Fruit fly (Drosophila melanogaster): ENCODE results near the gene CG17075.
A peak's percentile ranks its signal among the peaks of the same experiment; 100 is the strongest.

CG17075 gene

DNA sequence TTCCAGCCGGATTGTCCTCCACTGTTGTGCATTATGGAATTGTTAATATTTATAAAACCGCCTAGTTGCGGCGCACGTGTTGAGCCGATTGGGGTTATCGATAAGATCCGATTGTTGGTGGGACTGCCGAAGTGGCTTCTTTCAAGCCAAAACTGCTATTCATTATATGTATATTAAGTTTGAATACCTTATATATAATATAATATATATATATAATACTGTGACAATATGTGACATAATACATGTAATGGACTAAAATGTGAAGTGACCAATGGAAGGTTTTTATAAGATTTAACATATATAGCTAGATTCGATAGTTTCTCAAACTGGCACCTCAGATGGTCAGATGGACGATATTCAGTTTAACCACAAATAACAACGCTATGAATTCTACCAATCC lies 6.3 kb upstream of the CG17075 start, which contains the start of the genes mbm and CG11555 (continued):
- TF ChIP-seq gce (GFP tag; IDR thresholded peaks at IDR 0.05), result no peak
- TF ChIP-seq ATbp (GFP tag; optimal IDR thresholded peaks at IDR 0.05), result no peak
- TF ChIP-seq CG8944 (GFP tag; optimal IDR thresholded peaks at IDR 0.05), result no peak
- TF ChIP-seq Myb (GFP tag; optimal IDR thresholded peaks at IDR 0.05), result no peak
- TF ChIP-seq CG11085 (GFP tag; IDR thresholded peaks at IDR 0.05), result no peak
- TF ChIP-seq Nf-YB (GFP tag; optimal IDR thresholded peaks at IDR 0.05), result peak; percentile 44
- TF ChIP-seq esg (GFP tag; conservative IDR thresholded peaks at IDR 0.05), result no peak
- TF ChIP-seq CG12299 (tag; optimal IDR thresholded peaks at IDR 0.05), result no peak
- TF ChIP-seq CG4820 (GFP tag; optimal IDR thresholded peaks at IDR 0.05), result no peak
- peak; percentile 34 for TF ChIP-seq CG13775 (GFP tag; optimal IDR thresholded peaks at IDR 0.05)
- TF ChIP-seq CG13894 (tag; optimal IDR thresholded peaks at IDR 0.05), result no peak
- TF ChIP-seq Fer3 (tag; optimal IDR thresholded peaks at IDR 0.05), result peak; percentile 25
- peak; percentile 33 for TF ChIP-seq HmgZ (tag; optimal IDR thresholded peaks at IDR 0.05)
- no peak for TF ChIP-seq lbe (GFP tag; optimal IDR thresholded peaks at IDR 0.05)
- TF ChIP-seq Dbx (GFP tag; IDR thresholded peaks at IDR 0.05), result no peak
- TF ChIP-seq kah (GFP tag; optimal IDR thresholded peaks at IDR 0.05), result peak; percentile 14
- TF ChIP-seq CTCF (GFP tag; optimal IDR thresholded peaks at IDR 0.05), result no peak
- TF ChIP-seq MTF-1 (GFP tag; optimal IDR thresholded peaks at IDR 0.05; ENCODE audit: borderline replicate concordance), result no peak
- no peak for TF ChIP-seq D19B (GFP tag; optimal IDR thresholded peaks at IDR 0.05)
- peak; percentile 38 for TF ChIP-seq dmrt11E (tag; optimal IDR thresholded peaks at IDR 0.05)
- no peak for TF ChIP-seq CG17568 (GFP tag; optimal IDR thresholded peaks at IDR 0.05)
- no peak for TF ChIP-seq Sox102F (GFP tag; optimal IDR thresholded peaks at IDR 0.05)
- peak; percentile 25; the same call in 1 of the 2 replicates for TF ChIP-seq slbo (GFP tag; IDR thresholded peaks at IDR 0.05)
- no peak for TF ChIP-seq ro (GFP tag; IDR thresholded peaks at IDR 0.05)
- TF ChIP-seq nmo (GFP tag; optimal IDR thresholded peaks at IDR 0.05), result peak; percentile 42
- TF ChIP-seq Atf3 (GFP tag; optimal IDR thresholded peaks at IDR 0.05), result no peak
- TF ChIP-seq CkIIα-i1 (GFP tag; IDR thresholded peaks at IDR 0.05), result no peak
- TF ChIP-seq CG33213 (GFP tag; optimal IDR thresholded peaks at IDR 0.05), result no peak
- TF ChIP-seq CG9932 (GFP tag; IDR thresholded peaks at IDR 0.05), result no peak
- TF ChIP-seq nau (GFP tag; optimal IDR thresholded peaks at IDR 0.05), result no peak
- TF ChIP-seq BtbVII (GFP tag; optimal IDR thresholded peaks at IDR 0.05), result no peak
- TF ChIP-seq ttk (GFP tag; IDR thresholded peaks at IDR 0.05), result no peak
- TF ChIP-seq CG4707 (GFP tag; optimal IDR thresholded peaks at IDR 0.05), result no peak
- no peak for TF ChIP-seq CG4424 (GFP tag; optimal IDR thresholded peaks at IDR 0.05)
- peak; percentile 60 for TF ChIP-seq CG12391 (tag; optimal IDR thresholded peaks at IDR 0.05)
- peak in 1 of 2 experiments; percentile 24 for TF ChIP-seq bsh (GFP tag; optimal IDR thresholded peaks at IDR 0.05)
- no peak for TF ChIP-seq salm (tag; optimal IDR thresholded peaks at IDR 0.05)
- no peak for TF ChIP-seq gt (GFP tag; IDR thresholded peaks at IDR 0.05)
- TF ChIP-seq crc (GFP tag; optimal IDR thresholded peaks at IDR 0.05), result no peak
- no peak for TF ChIP-seq Bteb2 (GFP tag; optimal IDR thresholded peaks at IDR 0.05)
- TF ChIP-seq CG3995 (GFP tag; optimal IDR thresholded peaks at IDR 0.05), result peak; percentile 46
- TF ChIP-seq sens-2 (GFP tag; IDR thresholded peaks at IDR 0.05), result no peak
- no peak for TF ChIP-seq Tbp (GFP tag; optimal IDR thresholded peaks at IDR 0.05)
- TF ChIP-seq Optix (GFP tag; IDR thresholded peaks at IDR 0.05), result no peak
- TF ChIP-seq sisA (GFP tag; IDR thresholded peaks at IDR 0.05), result no peak
- no peak for TF ChIP-seq Hr51 (GFP tag; optimal IDR thresholded peaks at IDR 0.05)
- no peak for TF ChIP-seq Nf-YA (GFP tag; IDR thresholded peaks at IDR 0.05)
- no peak for TF ChIP-seq abd-A (tag; optimal IDR thresholded peaks at IDR 0.05)
- no peak for TF ChIP-seq Lim3 (GFP tag; IDR thresholded peaks at IDR 0.05)
- TF ChIP-seq amos (GFP tag; IDR thresholded peaks at IDR 0.05; ENCODE audit: partially characterized antibody), result peak; percentile 34; the same call in 1 of the 2 replicates
- no peak for TF ChIP-seq CG14014 (GFP tag; IDR thresholded peaks at IDR 0.05)
- no peak for TF ChIP-seq gem (tag; optimal IDR thresholded peaks at IDR 0.05)
